Fruit fly (Drosophila melanogaster) whole organism, prepupa: Measurements from ENCODE around the gene AsnS.

Source experiments
- CG10631 ChIP-seq: fragments of 200-800 bp; sonication (Bioruptor generic); optimal IDR thresholded peaks from 2 replicates; lab custom pipeline; 2016; ENCODE audit warnings: missing biosample characterization, missing genetic modification characterization
- CG34406 ChIP-seq: fragments of 200-800 bp; sonication (Bioruptor generic); optimal IDR thresholded peaks from 3 replicates; lab custom pipeline; 2016; ENCODE audit warnings: missing biosample characterization, missing genetic modification characterization
- CG6163 ChIP-seq: fragments of 200-800 bp; sonication (Bioruptor generic); IDR thresholded peaks from 3 replicates; pipeline ENCODE4 v1.3.6; 2022; ENCODE audit warnings: missing biosample characterization, missing genetic modification characterization
- CG6808 ChIP-seq: fragments of 200-800 bp; sonication (Bioruptor generic); optimal IDR thresholded peaks from 3 replicates; lab custom pipeline; 2017; ENCODE audit warnings: missing biosample characterization, missing genetic modification characterization, mild to moderate bottlenecking, moderate library complexity, missing genetic modification reagents
- CG9139 ChIP-seq: fragments of 200-800 bp; sonication (Bioruptor generic); optimal IDR thresholded peaks from 3 replicates; lab custom pipeline; 2017; ENCODE audit warnings: missing biosample characterization, mild to moderate bottlenecking, missing genetic modification characterization
- Eip78C ChIP-seq: fragments of 200-800 bp; sonication (Bioruptor generic); peaks from one replicate; lab custom pipeline; 2016; ENCODE audit warnings: missing biosample characterization, missing genetic modification characterization
- Eip93F ChIP-seq: fragments of 200-800 bp; sonication (Bioruptor generic); optimal IDR thresholded peaks from 2 replicates; lab custom pipeline; 2016; ENCODE audit warnings: missing biosample characterization, mild to moderate bottlenecking, missing genetic modification characterization
- Hr39 ChIP-seq: fragments of 200-800 bp; sonication (Bioruptor generic); optimal IDR thresholded peaks from 2 replicates; lab custom pipeline; 2016; ENCODE audit warnings: missing biosample characterization, missing genetic modification characterization
- Smox ChIP-seq: fragments of 200-800 bp; sonication (Bioruptor generic); optimal IDR thresholded peaks from 3 replicates; lab custom pipeline; 2016; ENCODE audit warnings: missing biosample characterization, missing genetic modification characterization
- Sox102F ChIP-seq: fragments of 200-800 bp; sonication (Bioruptor generic); optimal IDR thresholded peaks from 2 replicates; lab custom pipeline; 2016; ENCODE audit warnings: missing biosample characterization, mild to moderate bottlenecking, missing genetic modification characterization
- Sox14 ChIP-seq: fragments of 200-800 bp; sonication (Bioruptor generic); optimal IDR thresholded peaks from 3 replicates; lab custom pipeline; 2016; ENCODE audit warnings: missing biosample characterization, missing genetic modification characterization
- acj6 ChIP-seq: fragments of 200-800 bp; sonication (Bioruptor generic); optimal IDR thresholded peaks from 3 replicates; lab custom pipeline; 2016; ENCODE audit warnings: missing biosample characterization, missing genetic modification characterization
- dac ChIP-seq: fragments of 200-800 bp; sonication (Bioruptor generic); optimal IDR thresholded peaks from 2 replicates; lab custom pipeline; 2017; ENCODE audit warnings: missing biosample characterization, mild to moderate bottlenecking, missing genetic modification characterization

DNA sequence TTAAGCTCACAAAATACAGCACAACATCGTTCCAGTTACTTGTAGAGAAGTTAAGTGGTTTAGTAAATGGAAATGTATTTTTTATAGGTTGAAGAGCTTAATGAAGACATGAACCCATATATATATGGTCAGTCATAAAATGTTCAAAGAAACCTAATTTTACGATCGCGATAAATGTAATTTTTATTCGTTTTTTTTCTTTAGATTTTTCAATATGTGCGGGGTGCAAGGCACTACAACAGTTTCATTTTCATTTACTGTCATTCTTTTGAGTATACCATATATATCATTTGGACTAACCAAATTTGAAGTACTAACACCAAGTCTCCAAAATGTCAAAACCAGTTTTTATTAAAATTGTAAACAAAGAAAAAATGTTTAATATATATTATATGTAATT, 49.5 kb upstream of the AsnS start, which contains the start of gene CG33284:
- TF ChIP-seq Hr39 (GFP tag; lab: Kevin White, UChicago) (no peak), CG10631 (GFP tag; lab: Kevin White, UChicago) (no peak), CG6163 (GFP tag; lab: Robert Waterston, UW) (no peak), CG34406 (GFP tag; lab: Kevin White, UChicago) (no peak), CG6808 (GFP tag; lab: Kevin White, UChicago) (no peak), Sox14 (GFP tag; lab: Kevin White, UChicago) (no peak), CG9139 (GFP tag; lab: Kevin White, UChicago) (no peak), Eip78C (no peak), Smox (GFP tag; lab: Kevin White, UChicago) (no peak), Sox102F (GFP tag; lab: Kevin White, UChicago) (no peak), acj6 (no peak), Eip93F (GFP tag; lab: Kevin White, UChicago) (no peak), dac (GFP tag; lab: Kevin White, UChicago) (no peak)
